Worm (Caenorhabditis elegans) whole organism, young adult: ENCODE results near the gene K03B4.6.

ENCODE experiments used
- C17E4.6 ChIP-seq: fragments of 200-800 bp; sonication (Bioruptor generic); IDR thresholded peaks from 2 replicates; pipeline ENCODE4 v1.3.6; 2022; ENCODE audit warnings: missing genetic modification reagents, missing genetic modification characterization, missing compliant biosample characterization
- F22D6.2 ChIP-seq: sonication (generic microtip); optimal IDR thresholded peaks from 2 replicates; lab custom pipeline; 2016; ENCODE audit warnings: mild to moderate bottlenecking, missing genetic modification characterization, missing compliant biosample characterization
- F49E8.2 ChIP-seq: sonication (generic microtip); optimal IDR thresholded peaks from 3 replicates; lab custom pipeline; 2017; ENCODE audit warnings: missing genetic modification characterization, mild to moderate bottlenecking, missing compliant biosample characterization, antibody characterized with exemption, moderate library complexity; ENCODE audit not compliant: insufficient read depth
- F55B11.4 ChIP-seq: sonication (generic microtip); optimal IDR thresholded peaks from 2 replicates; lab custom pipeline; 2016; ENCODE audit warnings: missing compliant biosample characterization, missing genetic modification characterization, borderline replicate concordance; ENCODE audit not compliant: insufficient read depth
- F57A8.1 ChIP-seq: fragments of 200-800 bp; sonication (Bioruptor generic); optimal IDR thresholded peaks from 2 replicates; lab custom pipeline; 2018; ENCODE audit warnings: mild to moderate bottlenecking, missing genetic modification characterization, moderate library complexity, missing compliant biosample characterization
- K12H6.12 ChIP-seq: fragments of 200-800 bp; sonication (Bioruptor generic); optimal IDR thresholded peaks from 2 replicates; lab custom pipeline; 2018; ENCODE audit warnings: mild to moderate bottlenecking, missing genetic modification characterization, missing compliant biosample characterization
- T07F8.4 ChIP-seq: sonication (generic microtip); optimal IDR thresholded peaks from 2 replicates; lab custom pipeline; 2016; ENCODE audit warnings: mild to moderate bottlenecking, missing genetic modification characterization, moderate library complexity, missing compliant biosample characterization
- T26A5.8 ChIP-seq: sonication (generic microtip); optimal IDR thresholded peaks from 2 replicates; lab custom pipeline; 2016; ENCODE audit warnings: missing genetic modification characterization, missing compliant biosample characterization
- Y53G8AR.9 ChIP-seq: fragments of 200-800 bp; sonication (Bioruptor generic); conservative IDR thresholded peaks from 2 replicates; pipeline ENCODE4 v1.3.6; 2022; ENCODE audit warnings: missing genetic modification reagents, missing genetic modification characterization, missing compliant biosample characterization
- Y56A3A.18 ChIP-seq: fragments of 200-800 bp; sonication (Bioruptor generic); IDR thresholded peaks from 2 replicates; pipeline ENCODE4 v1.3.6; 2022; ENCODE audit warnings: missing genetic modification reagents, missing genetic modification characterization, missing compliant biosample characterization
- Y67H2A.10 ChIP-seq: fragments of 200-800 bp; sonication (Bioruptor generic); conservative IDR thresholded peaks from 2 replicates; pipeline ENCODE4 v1.3.6; 2022; ENCODE audit warnings: missing genetic modification reagents, missing genetic modification characterization, missing compliant biosample characterization
- Y79H2A.3 ChIP-seq: fragments of 200-800 bp; sonication (Bioruptor generic); conservative IDR thresholded peaks from 2 replicates; pipeline ENCODE4 v1.3.6; 2022; ENCODE audit warnings: missing genetic modification reagents, missing genetic modification characterization, missing compliant biosample characterization
- Y95B8A.8 ChIP-seq: fragments of 200-800 bp; sonication (Bioruptor generic); IDR thresholded peaks from 2 replicates; pipeline ENCODE4 v1.3.6; 2022; ENCODE audit warnings: missing genetic modification reagents, missing genetic modification characterization, missing compliant biosample characterization
- aptf-2 ChIP-seq: fragments of 200-800 bp; sonication (Bioruptor generic); conservative IDR thresholded peaks from 2 replicates; pipeline ENCODE4 v1.3.6; 2022; ENCODE audit warnings: missing genetic modification reagents, missing genetic modification characterization, missing compliant biosample characterization
- atf-7 ChIP-seq: sonication (generic microtip); optimal IDR thresholded peaks from 2 replicates; lab custom pipeline; 2017; ENCODE audit warnings: mild to moderate bottlenecking, missing genetic modification characterization, missing compliant biosample characterization
- attf-5 ChIP-seq: fragments of 200-800 bp; sonication (Bioruptor generic); optimal IDR thresholded peaks from 2 replicates; lab custom pipeline; 2018; ENCODE audit warnings: mild to moderate bottlenecking, missing genetic modification characterization, missing compliant biosample characterization
- cebp-2 ChIP-seq: fragments of 200-800 bp; sonication (Bioruptor generic); IDR thresholded peaks from 2 replicates; pipeline ENCODE4 v1.3.6; 2022; ENCODE audit warnings: missing genetic modification characterization, missing compliant biosample characterization
- ceh-40 ChIP-seq: fragments of 200-800 bp; sonication (Bioruptor generic); IDR thresholded peaks from 2 replicates; pipeline ENCODE4 v1.3.6; 2022; ENCODE audit warnings: missing genetic modification characterization, missing compliant biosample characterization
- ceh-79 ChIP-seq: sonication (generic microtip); optimal IDR thresholded peaks from 2 replicates; lab custom pipeline; 2017; ENCODE audit warnings: mild to moderate bottlenecking, missing genetic modification characterization, missing compliant biosample characterization
- dox-1 ChIP-seq: fragments of 200-800 bp; sonication (Bioruptor generic); IDR thresholded peaks from 2 replicates; pipeline ENCODE4 v1.3.6; 2022; ENCODE audit warnings: missing genetic modification reagents, missing genetic modification characterization, missing compliant biosample characterization
- egrh-3 ChIP-seq: fragments of 200-800 bp; sonication (Bioruptor generic); IDR thresholded peaks from 2 replicates; pipeline ENCODE4 v1.3.6; 2022; ENCODE audit warnings: missing genetic modification reagents, missing genetic modification characterization, missing compliant biosample characterization
- gei-17 ChIP-seq: fragments of 200-800 bp; sonication (Bioruptor generic); optimal IDR thresholded peaks from 2 replicates; lab custom pipeline; 2018; ENCODE audit warnings: mild to moderate bottlenecking, missing genetic modification characterization, missing compliant biosample characterization
- him-1 ChIP-seq: sonication (generic microtip); optimal IDR thresholded peaks from 2 replicates; lab custom pipeline; 2016; ENCODE audit warnings: missing genotype, missing genetic modification reagents, missing genetic modification characterization, missing compliant biosample characterization
- hlh-12 ChIP-seq: sonication (generic microtip); optimal IDR thresholded peaks from 2 replicates; lab custom pipeline; 2016; ENCODE audit warnings: missing genetic modification characterization, missing compliant biosample characterization
- hmg-20 ChIP-seq: fragments of 200-800 bp; sonication (Bioruptor generic); IDR thresholded peaks from 2 replicates; pipeline ENCODE4 v1.3.6; 2022; ENCODE audit warnings: missing genetic modification reagents, missing genetic modification characterization, missing compliant biosample characterization
- hrde-1 ChIP-seq: sonication (generic microtip); optimal IDR thresholded peaks from 2 replicates; lab custom pipeline; 2016; ENCODE audit warnings: missing genetic modification characterization, mild to moderate bottlenecking, missing compliant biosample characterization, moderate library complexity, missing genotype, missing genetic modification reagents, borderline replicate concordance
- let-526 ChIP-seq: fragments of 200-800 bp; sonication (Bioruptor generic); IDR thresholded peaks from 2 replicates; pipeline ENCODE4 v1.3.6; 2022; ENCODE audit warnings: missing genetic modification reagents, missing genetic modification characterization, missing compliant biosample characterization
- lin-54 ChIP-seq: fragments of 200-800 bp; sonication (Bioruptor generic); optimal IDR thresholded peaks from 2 replicates; lab custom pipeline; 2018; ENCODE audit warnings: mild to moderate bottlenecking, missing genetic modification characterization, missing compliant biosample characterization
- madf-6 ChIP-seq: fragments of 200-800 bp; sonication (Bioruptor generic); IDR thresholded peaks from 2 replicates; pipeline ENCODE4 v1.3.6; 2022; ENCODE audit warnings: missing genetic modification reagents, missing genetic modification characterization, missing compliant biosample characterization
- madf-8 ChIP-seq: fragments of 200-800 bp; sonication (Bioruptor generic); conservative IDR thresholded peaks from 2 replicates; pipeline ENCODE4 v1.3.6; 2022; ENCODE audit warnings: missing genetic modification reagents, missing genetic modification characterization, missing compliant biosample characterization
- nfyb-1 ChIP-seq: fragments of 200-800 bp; sonication (Bioruptor generic); IDR thresholded peaks from 2 replicates; pipeline ENCODE4 v1.3.6; 2022; ENCODE audit warnings: missing genetic modification reagents, missing genetic modification characterization, missing compliant biosample characterization
- nhr-120 ChIP-seq: fragments of 200-800 bp; sonication (Bioruptor generic); IDR thresholded peaks from 2 replicates; pipeline ENCODE4 v1.3.6; 2022; ENCODE audit warnings: missing genetic modification characterization, missing compliant biosample characterization
- nhr-179 ChIP-seq: sonication (generic microtip); optimal IDR thresholded peaks from 2 replicates; lab custom pipeline; 2016; ENCODE audit warnings: mild to moderate bottlenecking, missing genetic modification characterization, missing compliant biosample characterization
- nhr-80 ChIP-seq: sonication (generic microtip); optimal IDR thresholded peaks from 2 replicates; lab custom pipeline; 2016; ENCODE audit warnings: missing genetic modification characterization, missing compliant biosample characterization
- nhr-90 ChIP-seq: sonication (generic microtip); optimal IDR thresholded peaks from 2 replicates; lab custom pipeline; 2016; ENCODE audit warnings: missing genotype, mild to moderate bottlenecking, missing genetic modification characterization, missing compliant biosample characterization
- repo-1 ChIP-seq: sonication (generic microtip); optimal IDR thresholded peaks from 2 replicates; lab custom pipeline; 2017; ENCODE audit warnings: mild to moderate bottlenecking, missing genetic modification characterization, missing compliant biosample characterization
- rpc-1 ChIP-seq, 2 experiments: fragments of 150-350 bp in 1 of 2; sonication (generic microtip) in 1 of 2; optimal IDR thresholded peaks; 2 replicates each; lab custom pipeline; 2014 to 2018; ENCODE audit warnings: missing biosample characterization in 1 of 2, missing genetic modification characterization in 1 of 2, missing genetic modification reagents in 1 of 2, missing genotype in 1 of 2
- snpc-3.4 ChIP-seq: sonication (generic microtip); optimal IDR thresholded peaks from 2 replicates; lab custom pipeline; 2017; ENCODE audit warnings: missing genetic modification characterization, mild to moderate bottlenecking, missing compliant biosample characterization, antibody characterized with exemption, moderate library complexity, missing genotype, missing genetic modification reagents
- snpc-4 ChIP-seq, 5 experiments: fragments of 150-350 bp in 1 of 5; sonication (generic microtip) in 4 of 5; optimal IDR thresholded peaks; 2 replicates each; lab custom pipeline; 2014 to 2018; ENCODE audit warnings: missing genetic modification characterization in 5 of 5, missing biosample characterization in 3 of 5, antibody characterized with exemption in 2 of 5, mild to moderate bottlenecking in 2 of 5, missing compliant biosample characterization in 2 of 5, missing genotype in 2 of 5, moderate library complexity in 2 of 5, missing genetic modification reagents in 1 of 5
- xnd-1 ChIP-seq: sonication (generic microtip); optimal IDR thresholded peaks from 2 replicates; lab custom pipeline; 2016; ENCODE audit warnings: missing genotype, missing genetic modification reagents, missing genetic modification characterization, missing compliant biosample characterization
- ztf-18 ChIP-seq: sonication (generic microtip); optimal IDR thresholded peaks from 2 replicates; lab custom pipeline; 2016; ENCODE audit warnings: missing genotype, mild to moderate bottlenecking, missing genetic modification characterization, missing compliant biosample characterization
- ztf-22 ChIP-seq: fragments of 200-800 bp; sonication (Bioruptor generic); optimal IDR thresholded peaks from 2 replicates; lab custom pipeline; 2018; ENCODE audit warnings: mild to moderate bottlenecking, missing genetic modification characterization, moderate library complexity, missing compliant biosample characterization
- ztf-25 ChIP-seq: fragments of 200-800 bp; sonication (Bioruptor generic); IDR thresholded peaks from 2 replicates; pipeline ENCODE4 v1.3.6; 2022; ENCODE audit warnings: missing genetic modification reagents, missing genetic modification characterization, missing compliant biosample characterization

Gene K03B4.6

ce11 chrV:4687944-4688505 is 12.0 kb upstream of the K03B4.6 start, which contains the start of gene K03B4.2 (continued):
- TF ChIP-seq F49E8.2 (tag; lab: Kevin White, UChicago) = no peak
- TF ChIP-seq F55B11.4 (tag; lab: Kevin White, UChicago) = no peak
- no peak for TF ChIP-seq ztf-25 (GFP tag; lab: Robert Waterston, UW)
- TF ChIP-seq madf-8 (GFP tag; lab: Robert Waterston, UW) = 0 out of 2 replicates have a peak, but pooled peaks have one; percentile 12
- TF ChIP-seq attf-5 (GFP tag; lab: Kevin White, UChicago) = no peak
- TF ChIP-seq C17E4.6 (GFP tag; lab: Robert Waterston, UW) = no peak
- no peak for TF ChIP-seq hlh-12 (tag; lab: Kevin White, UChicago)
- TF ChIP-seq hrde-1 (tag; lab: Kevin White, UChicago) = no peak
- 0 out of 2 replicates have a peak, but pooled peaks have one; percentile 26 for TF ChIP-seq egrh-3
- no peak for TF ChIP-seq snpc-3.4 (tag; lab: Kevin White, UChicago)
- TF ChIP-seq hmg-20 (GFP tag; lab: Robert Waterston, UW) = no peak
- 0 out of 2 replicates have a peak, but pooled peaks have one; percentile 32 for TF ChIP-seq nfyb-1 (GFP tag; lab: Robert Waterston, UW)
- no peak for TF ChIP-seq nhr-80 (tag; lab: Kevin White, UChicago)
- no peak for TF ChIP-seq K12H6.12
- peak; percentile 69; the same call in 1 of the 2 replicates for TF ChIP-seq Y53G8AR.9 (GFP tag; lab: Robert Waterston, UW)
- TF ChIP-seq T07F8.4 (tag; lab: Kevin White, UChicago) = no peak
- no peak for TF ChIP-seq ceh-40
- TF ChIP-seq ztf-18 (tag; lab: Kevin White, UChicago) = no peak
- no peak for TF ChIP-seq nhr-179
- TF ChIP-seq snpc-4 (GFP tag; optimal IDR thresholded peaks at IDR 0.05; lab: Kevin White, UChicago) = no peak
- TF ChIP-seq snpc-4 (tag; optimal IDR thresholded peaks at IDR 0.05; lab: Kevin White, UChicago) = no peak
- TF ChIP-seq nhr-90 (tag; lab: Kevin White, UChicago) = no peak
- TF ChIP-seq rpc-1 (optimal IDR thresholded peaks at IDR 0.05; lab: Kevin White, UChicago) = no peak
- TF ChIP-seq rpc-1 (tag; optimal IDR thresholded peaks at IDR 0.05; lab: Kevin White, UChicago) = no peak
- TF ChIP-seq Y56A3A.18 (GFP tag; lab: Robert Waterston, UW) = 0 out of 2 replicates have a peak, but pooled peaks have one; percentile 7
- no peak for TF ChIP-seq xnd-1 (tag; lab: Kevin White, UChicago)
- TF ChIP-seq cebp-2 (GFP tag; lab: Robert Waterston, UW) = 0 out of 2 replicates have a peak, but pooled peaks have one; percentile 45
- no peak for TF ChIP-seq dox-1 (GFP tag; lab: Robert Waterston, UW)
- TF ChIP-seq aptf-2 = no peak

ce11 chrV:4686680-4687470 is 10.9 kb upstream of the K03B4.6 start, which contains the start of gene taf-10:
Gene taf-10, plus strand, starts transcription at chrV:4687103.
- TF ChIP-seq T26A5.8 (tag; lab: Kevin White, UChicago) = no peak
- TF ChIP-seq Y79H2A.3 = no peak
- TF ChIP-seq nhr-120 (GFP tag; lab: Robert Waterston, UW) = no peak
- no peak for TF ChIP-seq him-1 (tag; lab: Kevin White, UChicago)
- no peak for TF ChIP-seq let-526 (GFP tag; lab: Robert Waterston, UW)
- no peak for TF ChIP-seq cebp-2 (GFP tag; lab: Robert Waterston, UW)
- TF ChIP-seq dox-1 (GFP tag; lab: Robert Waterston, UW) = peak; percentile 60
- peak; percentile 49 for TF ChIP-seq attf-5 (GFP tag; lab: Kevin White, UChicago)
- no peak for TF ChIP-seq repo-1
- peak; percentile 47 for TF ChIP-seq lin-54 (GFP tag; lab: Kevin White, UChicago)
- TF ChIP-seq F22D6.2 (tag; lab: Kevin White, UChicago) = no peak
- TF ChIP-seq gei-17 (GFP tag; lab: Kevin White, UChicago) = no peak
- TF ChIP-seq Y67H2A.10 (GFP tag; lab: Robert Waterston, UW) = no peak
- no peak for TF ChIP-seq ceh-79
- no peak for TF ChIP-seq Y95B8A.8 (GFP tag; lab: Robert Waterston, UW)
- peak; percentile 29 for TF ChIP-seq nhr-80 (tag; lab: Kevin White, UChicago)
- peak; percentile 17; the same call in 1 of the 2 replicates for TF ChIP-seq madf-6 (GFP tag; lab: Robert Waterston, UW)
- TF ChIP-seq ztf-22 (GFP tag; lab: Kevin White, UChicago) = no peak
- TF ChIP-seq F57A8.1 (GFP tag; lab: Kevin White, UChicago) = no peak
- no peak for TF ChIP-seq C17E4.6 (GFP tag; lab: Robert Waterston, UW)
- TF ChIP-seq rpc-1 (optimal IDR thresholded peaks at IDR 0.05; lab: Kevin White, UChicago) = peak; percentile 8
- no peak for TF ChIP-seq rpc-1 (tag; optimal IDR thresholded peaks at IDR 0.05; lab: Kevin White, UChicago)
- TF ChIP-seq egrh-3 = no peak
- TF ChIP-seq atf-7 (tag; lab: Kevin White, UChicago) = no peak
